Fruit fly (Drosophila melanogaster): ENCODE measurements around the gene Lim3.

dm6 chr2L:19104383-19104782, 3.8 kb downstream of the Lim3 start:
- no peak for TF ChIP-seq CG17806 (tag; optimal IDR thresholded peaks at IDR 0.05)
- TF ChIP-seq CG8159 (tag; optimal IDR thresholded peaks at IDR 0.05), result no peak
- no peak for TF ChIP-seq fd96Ca (GFP tag; IDR thresholded peaks at IDR 0.05)
- TF ChIP-seq CG15710 (tag; optimal IDR thresholded peaks at IDR 0.05), result no peak
- TF ChIP-seq CG32121 (GFP tag; IDR thresholded peaks at IDR 0.05), result no peak
- no peak for TF ChIP-seq CG9948 (tag; optimal IDR thresholded peaks at IDR 0.05)
- no peak for TF ChIP-seq Pif1B (GFP tag; optimal IDR thresholded peaks at IDR 0.05)
- TF ChIP-seq CG34367 (tag; optimal IDR thresholded peaks at IDR 0.05), result no peak
- TF ChIP-seq CG14655 (GFP tag; optimal IDR thresholded peaks at IDR 0.05), result no peak
- TF ChIP-seq D1 (tag; optimal IDR thresholded peaks at IDR 0.05), result no peak
- no peak for TF ChIP-seq rn (GFP tag; IDR thresholded peaks at IDR 0.05)
- TF ChIP-seq gl (tag; optimal IDR thresholded peaks at IDR 0.05), result no peak

Measured in whole organism, pupa.